Worm (Caenorhabditis elegans): Measurements from ENCODE around the gene R13D7.2.

DNA sequence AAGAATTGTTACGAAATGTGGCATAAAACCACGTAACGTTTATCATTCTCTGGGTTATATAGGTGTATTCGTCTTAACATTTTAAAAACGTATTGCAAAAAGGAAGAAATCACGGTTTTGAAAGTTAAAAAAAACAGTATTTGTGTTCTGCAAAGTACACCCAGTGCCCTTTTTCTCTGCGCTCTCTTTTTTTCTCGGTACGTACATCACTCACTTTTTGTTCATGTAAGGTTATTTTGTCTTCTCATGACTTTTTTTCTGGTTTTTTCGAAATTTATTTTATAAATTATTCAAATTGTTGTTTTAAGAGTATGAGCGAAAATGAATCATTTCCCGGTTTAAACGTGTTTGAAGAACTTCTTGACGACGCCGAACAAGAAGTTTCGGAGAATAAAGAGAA is 37.3 kb downstream of the R13D7.2 start, which contains the start of gene F25E5.5:
- TF ChIP-seq nhr-28 (tag; optimal IDR thresholded peaks at IDR 0.05) (no peak), snpc-4 (tag; optimal IDR thresholded peaks at IDR 0.05) (no peak), unc-62 (GFP tag; optimal IDR thresholded peaks at IDR 0.05) (no peak)
